Fruit fly (Drosophila melanogaster): ENCODE data around the gene CG11760.

The CG11760 gene

DNA sequence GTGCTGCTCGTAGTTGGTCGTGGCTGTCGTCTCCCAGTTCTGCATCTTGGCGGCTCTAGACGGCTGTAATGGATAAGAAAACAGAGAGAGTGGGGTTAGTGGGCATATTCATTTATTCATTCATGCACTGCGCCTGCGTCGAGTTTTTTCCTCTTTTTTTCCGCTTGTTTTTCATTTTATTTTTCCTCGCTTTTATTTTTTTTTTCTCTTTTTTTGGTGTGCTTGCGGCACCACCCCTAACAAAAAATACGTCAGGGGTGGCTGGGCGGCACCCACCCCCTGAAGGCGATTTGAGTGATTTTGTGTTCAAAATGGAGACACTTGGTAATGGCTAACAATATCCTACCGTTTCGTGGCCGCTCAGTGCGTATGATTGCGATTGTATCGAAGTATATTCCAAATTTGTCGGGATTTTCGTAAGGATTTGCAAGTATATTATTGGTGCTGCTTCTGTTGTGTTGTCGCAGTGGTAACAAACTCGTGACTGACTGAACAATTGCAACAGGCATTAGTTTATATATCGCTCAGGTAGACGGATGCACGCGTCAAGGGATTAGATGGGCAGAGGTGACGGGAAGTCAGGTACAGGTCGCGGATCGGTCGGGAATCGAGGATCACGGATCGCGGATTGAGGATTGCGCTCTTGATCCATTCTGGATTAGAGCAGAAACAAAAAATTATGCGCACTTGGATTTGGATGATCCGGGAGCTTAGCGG is 24.7 kb upstream of the CG11760 start (continued):
- TF ChIP-seq CG32532 (GFP tag; IDR thresholded peaks at IDR 0.05): peak; percentile 74; the same call in 1 of the 2 replicates
- no peak for TF ChIP-seq Abd-B (GFP tag; optimal IDR thresholded peaks at IDR 0.05)
- peak; percentile 80 for TF ChIP-seq Hmr (GFP tag; optimal IDR thresholded peaks at IDR 0.05)
- TF ChIP-seq onecut (GFP tag; IDR thresholded peaks at IDR 0.05): peak; percentile 14; the same call in 1 of the 2 replicates
- TF ChIP-seq z (GFP tag; IDR thresholded peaks at IDR 0.05): peak; percentile 89
- TF ChIP-seq CG17361 (GFP tag; IDR thresholded peaks at IDR 0.05): no peak
- no peak for TF ChIP-seq CG12155 (GFP tag; optimal IDR thresholded peaks at IDR 0.05)
- TF ChIP-seq CG1233 (GFP tag; optimal IDR thresholded peaks at IDR 0.05): no peak
- TF ChIP-seq lilli (GFP tag; optimal IDR thresholded peaks at IDR 0.05): no peak
- TF ChIP-seq scrt (GFP tag; optimal IDR thresholded peaks at IDR 0.05): peak; percentile 37
- TF ChIP-seq Nf-YB (GFP tag; optimal IDR thresholded peaks at IDR 0.05): peak; percentile 66
- TF ChIP-seq CG14050 (GFP tag; IDR thresholded peaks at IDR 0.05): no peak
- TF ChIP-seq CG17359 (tag; optimal IDR thresholded peaks at IDR 0.05): peak; percentile 84
- no peak for TF ChIP-seq CG6654 (GFP tag; optimal IDR thresholded peaks at IDR 0.05)
- no peak for TF ChIP-seq Elba2 (GFP tag; optimal IDR thresholded peaks at IDR 0.05)
- TF ChIP-seq CG11398 (GFP tag; optimal IDR thresholded peaks at IDR 0.05): no peak
- no peak for TF ChIP-seq psq (GFP tag; optimal IDR thresholded peaks at IDR 0.05)
- TF ChIP-seq CG12104 (GFP tag; optimal IDR thresholded peaks at IDR 0.05): no peak
- TF ChIP-seq dpn (GFP tag; optimal IDR thresholded peaks at IDR 0.05): peak in 1 of 2 experiments; percentile 10
- TF ChIP-seq Ets65A (GFP tag): peak; percentile 56
- TF ChIP-seq Fer3 (tag; optimal IDR thresholded peaks at IDR 0.05): peak; percentile 62
- no peak for TF ChIP-seq zfh2 (GFP tag; optimal IDR thresholded peaks at IDR 0.05)
- no peak for TF ChIP-seq nmo (GFP tag; optimal IDR thresholded peaks at IDR 0.05)
- TF ChIP-seq CG9727 (GFP tag; optimal IDR thresholded peaks at IDR 0.05): peak; percentile 42
- TF ChIP-seq sqz (GFP tag; optimal IDR thresholded peaks at IDR 0.05): peak; percentile 93
- TF ChIP-seq pzg (GFP tag; optimal IDR thresholded peaks at IDR 0.05): no peak
- TF ChIP-seq CG6854 (GFP tag; optimal IDR thresholded peaks at IDR 0.05): peak; percentile 77
- no peak for TF ChIP-seq jing (GFP tag; optimal IDR thresholded peaks at IDR 0.05)
- no peak for TF ChIP-seq hth (optimal IDR thresholded peaks at IDR 0.05)
- TF ChIP-seq Fer2 (tag; optimal IDR thresholded peaks at IDR 0.05): peak; percentile 30
- TF ChIP-seq Six4 (GFP tag; optimal IDR thresholded peaks at IDR 0.05): no peak
- no peak for TF ChIP-seq zf30C (GFP tag; optimal IDR thresholded peaks at IDR 0.05)
- peak; percentile 50; the same call in 1 of the 2 replicates for TF ChIP-seq chm (GFP tag; IDR thresholded peaks at IDR 0.05)
- TF ChIP-seq CG15514 (GFP tag; optimal IDR thresholded peaks at IDR 0.05): peak; percentile 70
- TF ChIP-seq pho (GFP tag; optimal IDR thresholded peaks at IDR 0.05): no peak
- TF ChIP-seq dm (GFP tag; optimal IDR thresholded peaks at IDR 0.05): no peak
- peak; percentile 95 for TF ChIP-seq CG34376 (GFP tag; optimal IDR thresholded peaks at IDR 0.05)
- peak; percentile 84 for TF ChIP-seq BtbVII (GFP tag; optimal IDR thresholded peaks at IDR 0.05)
- TF ChIP-seq Oaz (GFP tag; IDR thresholded peaks at IDR 0.05): 0 out of 2 replicates have a peak, but pooled peaks have one; percentile 18
- peak; percentile 94 for TF ChIP-seq Drgx (GFP tag; IDR thresholded peaks at IDR 0.05)
- no peak for TF ChIP-seq pan (optimal IDR thresholded peaks at IDR 0.05)
- peak in 1 of 2 experiments; percentile 20 for TF ChIP-seq pan (GFP tag; optimal IDR thresholded peaks at IDR 0.05 in 1 of 2, IDR thresholded peaks at IDR 0.05 in 1 of 2)
- TF ChIP-seq Atf6 (GFP tag; IDR thresholded peaks at IDR 0.05): peak; percentile 78
- peak; percentile 9 for TF ChIP-seq MTF-1 (GFP tag; optimal IDR thresholded peaks at IDR 0.05; ENCODE audit: borderline replicate concordance)
- TF ChIP-seq CG16779 (GFP tag; IDR thresholded peaks at IDR 0.05): no peak
- no peak for TF ChIP-seq Ssrp (tag; optimal IDR thresholded peaks at IDR 0.05)
- TF ChIP-seq CG7271 (tag; optimal IDR thresholded peaks at IDR 0.05): no peak
- no peak for TF ChIP-seq vfl (GFP tag; optimal IDR thresholded peaks at IDR 0.05)
- TF ChIP-seq slbo (GFP tag; IDR thresholded peaks at IDR 0.05): no peak
- TF ChIP-seq CG12071 (GFP tag; optimal IDR thresholded peaks at IDR 0.05): peak; percentile 63
